Comparison of ENCODE assay signal across 1 fruit fly cellular context in the genomic region with DNA sequence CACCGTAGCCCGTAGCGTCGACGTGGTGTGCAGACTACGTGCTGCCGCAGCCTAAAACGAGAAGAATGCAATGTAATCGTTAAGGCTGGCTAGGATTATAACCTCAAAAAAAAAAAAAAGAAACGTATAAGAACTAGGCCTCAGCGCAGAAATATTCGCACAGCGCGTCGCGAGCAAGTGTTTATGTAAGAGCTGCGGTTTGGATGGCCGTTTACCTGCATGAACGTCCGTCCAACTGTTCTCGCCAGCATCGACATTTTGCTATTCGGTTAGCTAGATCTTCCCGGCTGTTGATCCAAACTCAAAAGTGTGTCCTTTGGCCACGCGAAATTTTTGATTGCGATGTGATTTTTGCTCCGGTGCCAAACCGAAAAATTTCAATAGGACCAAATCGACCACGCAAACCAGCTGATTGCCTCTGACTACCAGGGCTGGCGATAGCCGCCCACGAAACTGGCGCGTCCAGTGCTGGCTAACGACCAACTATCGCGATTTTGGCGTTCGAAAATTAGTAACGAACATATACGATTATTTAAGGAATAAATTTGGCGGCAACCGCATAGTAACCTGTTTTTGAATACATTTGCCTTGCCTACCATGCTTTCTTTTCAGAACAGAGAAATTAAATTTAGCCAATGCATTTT.
A peak's percentile ranks its signal among the peaks of the same experiment; 100 is the strongest.
TF ChIP-seq lines count a peak whose summit lies in the region.

A gene (minus strand): TSS at position 606 of the 644 bp plus-strand sequence.

TF ChIP-seq in whole organism, embryonic, 481 proteins besides CTCF, POLR2A, EP300 and RAD21 (continued from another document and continues in another):
- TF ChIP-seq CG18262 (tag; optimal IDR thresholded peaks at IDR 0.05; lab: Kevin White, UChicago) (no peak), seq (GFP tag; IDR thresholded peaks at IDR 0.05; lab: Robert Waterston, UW) (no peak), pnt (GFP tag; optimal IDR thresholded peaks at IDR 0.05; lab: Kevin White, UChicago) (peak; percentile 33), Hsf (GFP tag; optimal IDR thresholded peaks at IDR 0.05; lab: Kevin White, UChicago) (peak; percentile 71), CG12299 (tag; optimal IDR thresholded peaks at IDR 0.05; lab: Kevin White, UChicago) (no peak), Pdp1 (GFP tag; optimal IDR thresholded peaks at IDR 0.05; lab: Kevin White, UChicago) (peak; percentile 75 to 97), CG7357 (GFP tag; IDR thresholded peaks at IDR 0.05; lab: Robert Waterston, UW) (0 out of 3 replicates have a peak, but pooled peaks have one; percentile 39), CG8944 (GFP tag; optimal IDR thresholded peaks at IDR 0.05; lab: Kevin White, UChicago) (peak; percentile 62), luna (GFP tag; optimal IDR thresholded peaks at IDR 0.05; lab: Kevin White, UChicago) (peak; percentile 53), CG9727 (GFP tag; optimal IDR thresholded peaks at IDR 0.05; lab: Kevin White, UChicago) (no peak), NFAT (GFP tag; IDR thresholded peaks at IDR 0.05; lab: Robert Waterston, UW) (peak; percentile 84; the same call in 1 of the 2 replicates), amos (GFP tag; IDR thresholded peaks at IDR 0.05; lab: Robert Waterston, UW; ENCODE audit: partially characterized antibody) (peak; percentile 98), C15 (GFP tag; IDR thresholded peaks at IDR 0.05; lab: Robert Waterston, UW) (no peak), CG3847 (GFP tag; IDR thresholded peaks at IDR 0.05; lab: Robert Waterston, UW) (peak; percentile 88), Mad (GFP tag; optimal IDR thresholded peaks at IDR 0.05; lab: Kevin White, UChicago) (peak; percentile 68), CG30431 (GFP tag; optimal IDR thresholded peaks at IDR 0.05; lab: Kevin White, UChicago) (no peak), hbn (GFP tag; IDR thresholded peaks at IDR 0.05; lab: Robert Waterston, UW; ENCODE audit: partially characterized antibody) (peak; percentile 97), crc (GFP tag; optimal IDR thresholded peaks at IDR 0.05; lab: Kevin White, UChicago) (peak; percentile 15), CG7786 (GFP tag; optimal IDR thresholded peaks at IDR 0.05; lab: Kevin White, UChicago) (peak; percentile 68), rib (GFP tag; IDR thresholded peaks at IDR 0.05; lab: Robert Waterston, UW) (0 out of 2 replicates have a peak, but pooled peaks have one; percentile 57), ac (GFP tag; optimal IDR thresholded peaks at IDR 0.05; lab: Kevin White, UChicago) (no peak), CG10959 (GFP tag; IDR thresholded peaks at IDR 0.05; lab: Robert Waterston, UW) (peak; percentile 15; the same call in 1 of the 2 replicates), chn (GFP tag; optimal IDR thresholded peaks at IDR 0.05; lab: Kevin White, UChicago) (peak; percentile 74), CG17186 (GFP tag; optimal IDR thresholded peaks at IDR 0.05; lab: Kevin White, UChicago) (peak; percentile 83), CG18476 (GFP tag; optimal IDR thresholded peaks at IDR 0.05; lab: Kevin White, UChicago) (peak; percentile 27), CG3995 (GFP tag; optimal IDR thresholded peaks at IDR 0.05; lab: Kevin White, UChicago) (peak; percentile 74), prd (optimal IDR thresholded peaks at IDR 0.05; lab: Kevin White, UChicago) (no peak), prd (GFP tag; IDR thresholded peaks at IDR 0.05; lab: Robert Waterston, UW) (no peak), maf-S (GFP tag; optimal IDR thresholded peaks at IDR 0.05; lab: Kevin White, UChicago) (peak; percentile 28), Atf6 (GFP tag; IDR thresholded peaks at IDR 0.05; lab: Robert Waterston, UW) (peak; percentile 56), vfl (GFP tag; optimal IDR thresholded peaks at IDR 0.05; lab: Kevin White, UChicago) (peak; percentile 76), lab (GFP tag; optimal IDR thresholded peaks at IDR 0.05; lab: Kevin White, UChicago) (peak; percentile 78), CHES-1-like (GFP tag; optimal IDR thresholded peaks at IDR 0.05; lab: Kevin White, UChicago) (peak; percentile 84), CG17361 (GFP tag; IDR thresholded peaks at IDR 0.05; lab: Robert Waterston, UW) (no peak), fu2 (GFP tag; optimal IDR thresholded peaks at IDR 0.05; lab: Kevin White, UChicago) (peak; percentile 37), Gug (GFP tag; IDR thresholded peaks at IDR 0.05; lab: Robert Waterston, UW) (peak; percentile 80), klu (GFP tag; IDR thresholded peaks at IDR 0.05; lab: Robert Waterston, UW) (peak; percentile 57), CG13296 (GFP tag; optimal IDR thresholded peaks at IDR 0.05; lab: Kevin White, UChicago) (peak; percentile 21), pita (GFP tag; optimal IDR thresholded peaks at IDR 0.05; lab: Kevin White, UChicago) (no peak), CG4617 (GFP tag; optimal IDR thresholded peaks at IDR 0.05; lab: Kevin White, UChicago; ENCODE audit: borderline replicate concordance) (peak; percentile 64), HLH54F (GFP tag; optimal IDR thresholded peaks at IDR 0.05; lab: Kevin White, UChicago) (peak; percentile 70), tx (GFP tag; optimal IDR thresholded peaks at IDR 0.05; lab: Kevin White, UChicago) (peak; percentile 45), Mes4 (GFP tag; optimal IDR thresholded peaks at IDR 0.05; lab: Kevin White, UChicago) (peak; percentile 15), CG4424 (GFP tag; optimal IDR thresholded peaks at IDR 0.05; lab: Kevin White, UChicago) (peak; percentile 53), odd (GFP tag; optimal IDR thresholded peaks at IDR 0.05; lab: Kevin White, UChicago) (no peak), CG7963 (GFP tag; IDR thresholded peaks at IDR 0.05; lab: Robert Waterston, UW; ENCODE audit: partially characterized antibody) (peak; percentile 95), ftz-f1 (GFP tag; optimal IDR thresholded peaks at IDR 0.05; lab: Kevin White, UChicago) (peak; percentile 72), Xbp1 (GFP tag; optimal IDR thresholded peaks at IDR 0.05; lab: Kevin White, UChicago) (peak; percentile 76), bigmax (GFP tag; optimal IDR thresholded peaks at IDR 0.05; lab: Kevin White, UChicago) (peak; percentile 39), zfh2 (GFP tag; optimal IDR thresholded peaks at IDR 0.05; lab: Kevin White, UChicago) (peak; percentile 81), CG10565 (GFP tag; optimal IDR thresholded peaks at IDR 0.05; lab: Kevin White, UChicago) (no peak), kay (GFP tag; optimal IDR thresholded peaks at IDR 0.05; lab: Kevin White, UChicago) (peak; percentile 20), Nf-YA (GFP tag; IDR thresholded peaks at IDR 0.05; lab: Robert Waterston, UW) (0 out of 2 replicates have a peak, but pooled peaks have one; percentile 22), Dfd (GFP tag; optimal IDR thresholded peaks at IDR 0.05; lab: Kevin White, UChicago) (no peak), CG4730 (GFP tag; IDR thresholded peaks at IDR 0.05; lab: Robert Waterston, UW) (no peak), Scr (GFP tag; IDR thresholded peaks at IDR 0.05; lab: Robert Waterston, UW; ENCODE audit: partially characterized antibody) (peak; percentile 93), kah (GFP tag; optimal IDR thresholded peaks at IDR 0.05; lab: Kevin White, UChicago) (peak; percentile 28), CG15696 (tag; optimal IDR thresholded peaks at IDR 0.05; lab: Kevin White, UChicago) (no peak), CG12942 (GFP tag; optimal IDR thresholded peaks at IDR 0.05; lab: Kevin White, UChicago) (peak; percentile 44), CG32772 (GFP tag; IDR thresholded peaks at IDR 0.05; lab: Robert Waterston, UW) (peak; percentile 54; the same call in 1 of the 2 replicates), jigr1 (GFP tag; IDR thresholded peaks at IDR 0.05; lab: Robert Waterston, UW) (no peak; the same call in 2 of the 3 replicates), nerfin-1 (tag; optimal IDR thresholded peaks at IDR 0.05; lab: Kevin White, UChicago) (no peak), zen (tag; optimal IDR thresholded peaks at IDR 0.05; lab: Kevin White, UChicago) (peak; percentile 53), eyg (GFP tag; optimal IDR thresholded peaks at IDR 0.05; lab: Kevin White, UChicago) (peak; percentile 37), CG9797 (GFP tag; optimal IDR thresholded peaks at IDR 0.05; lab: Kevin White, UChicago) (peak; percentile 70), CG3407 (GFP tag; optimal IDR thresholded peaks at IDR 0.05; lab: Kevin White, UChicago) (peak; percentile 26), dm (GFP tag; optimal IDR thresholded peaks at IDR 0.05; lab: Kevin White, UChicago) (peak; percentile 65), CG31441 (GFP tag; IDR thresholded peaks at IDR 0.05; lab: Robert Waterston, UW) (no peak), CG4820 (GFP tag; optimal IDR thresholded peaks at IDR 0.05; lab: Kevin White, UChicago) (peak; percentile 48), zfh1 (GFP tag; IDR thresholded peaks at IDR 0.05; lab: Robert Waterston, UW) (peak; percentile 69; the same call in 2 of the 3 replicates), CG33557 (GFP tag; optimal IDR thresholded peaks at IDR 0.05; lab: Kevin White, UChicago) (peak; percentile 15), NC2α (GFP tag; optimal IDR thresholded peaks at IDR 0.05; lab: Kevin White, UChicago) (peak; percentile 24), CG16779 (GFP tag; IDR thresholded peaks at IDR 0.05; lab: Robert Waterston, UW) (peak; percentile 62; the same call in 1 of the 2 replicates), bbx (GFP tag; IDR thresholded peaks at IDR 0.05; lab: Robert Waterston, UW; ENCODE audit: partially characterized antibody) (peak; percentile 98), Dp (GFP tag; optimal IDR thresholded peaks at IDR 0.05; lab: Kevin White, UChicago) (peak; percentile 88), Side (GFP tag; optimal IDR thresholded peaks at IDR 0.05; lab: Kevin White, UChicago) (peak; percentile 54), row (GFP tag; IDR thresholded peaks at IDR 0.05; lab: Robert Waterston, UW) (peak; percentile 94), pho (GFP tag; optimal IDR thresholded peaks at IDR 0.05; lab: Kevin White, UChicago) (peak; percentile 56), B-H2 (GFP tag; optimal IDR thresholded peaks at IDR 0.05; lab: Kevin White, UChicago) (peak; percentile 87), stwl (tag; optimal IDR thresholded peaks at IDR 0.05; lab: Kevin White, UChicago) (peak; percentile 86), CG7372 (GFP tag; IDR thresholded peaks at IDR 0.05; lab: Robert Waterston, UW) (peak; percentile 58), inv (GFP tag; IDR thresholded peaks at IDR 0.05; lab: Robert Waterston, UW; ENCODE audit: partially characterized antibody) (peak; percentile 93), fd3F (GFP tag; optimal IDR thresholded peaks at IDR 0.05; lab: Kevin White, UChicago) (peak; percentile 26), Bdp1 (GFP tag; optimal IDR thresholded peaks at IDR 0.05; lab: Kevin White, UChicago) (peak; percentile 54), nerfin-2 (GFP tag; IDR thresholded peaks at IDR 0.05; lab: Robert Waterston, UW; ENCODE audit: partially characterized antibody) (peak; percentile 72), CG11696 (GFP tag; IDR thresholded peaks at IDR 0.05; lab: Robert Waterston, UW) (no peak), hkb (optimal IDR thresholded peaks at IDR 0.05; lab: Kevin White, UChicago) (peak; percentile 13), hkb (GFP tag; IDR thresholded peaks at IDR 0.05; lab: Robert Waterston, UW) (peak; percentile 43), unc-4 (GFP tag; IDR thresholded peaks at IDR 0.05; lab: Robert Waterston, UW; ENCODE audit: partially characterized antibody) (peak; percentile 97), crp (GFP tag; optimal IDR thresholded peaks at IDR 0.05; lab: Kevin White, UChicago) (peak; percentile 75 to 98), nau (GFP tag; optimal IDR thresholded peaks at IDR 0.05; lab: Kevin White, UChicago) (no peak), Opbp (GFP tag; IDR thresholded peaks at IDR 0.05; lab: Robert Waterston, UW; ENCODE audit: partially characterized antibody) (peak; percentile 97), slp2 (GFP tag; optimal IDR thresholded peaks at IDR 0.05; lab: Kevin White, UChicago) (peak; percentile 18), CG17912 (GFP tag; optimal IDR thresholded peaks at IDR 0.05; lab: Kevin White, UChicago) (peak; percentile 59), pros (GFP tag; optimal IDR thresholded peaks at IDR 0.05; lab: Kevin White, UChicago) (no peak), CoRest (tag; optimal IDR thresholded peaks at IDR 0.05; lab: Kevin White, UChicago) (peak; percentile 61), gfzf (GFP tag; optimal IDR thresholded peaks at IDR 0.05; lab: Kevin White, UChicago) (peak; percentile 54), CG11093 (GFP tag; IDR thresholded peaks at IDR 0.05; lab: Robert Waterston, UW) (peak; percentile 38; the same call in 1 of the 3 replicates), CG6272 (GFP tag; IDR thresholded peaks at IDR 0.05; lab: Robert Waterston, UW) (no peak), disco-r (GFP tag; optimal IDR thresholded peaks at IDR 0.05; lab: Kevin White, UChicago) (peak; percentile 6), phol (tag; optimal IDR thresholded peaks at IDR 0.05; lab: Kevin White, UChicago) (peak; percentile 60), bab2 (GFP tag; optimal IDR thresholded peaks at IDR 0.05; lab: Kevin White, UChicago) (peak; percentile 35), HLH4C (GFP tag; IDR thresholded peaks at IDR 0.05; lab: Robert Waterston, UW; ENCODE audit: partially characterized antibody) (peak; percentile 84), ERR (GFP tag; optimal IDR thresholded peaks at IDR 0.05; lab: Kevin White, UChicago) (peak; percentile 30), CG14050 (GFP tag; IDR thresholded peaks at IDR 0.05; lab: Robert Waterston, UW) (peak; percentile 48; the same call in 2 of the 3 replicates), CG2712 (tag; optimal IDR thresholded peaks at IDR 0.05; lab: Kevin White, UChicago) (peak; percentile 62), CG4282 (GFP tag; optimal IDR thresholded peaks at IDR 0.05; lab: Kevin White, UChicago) (peak; percentile 26), CG11247 (GFP tag; IDR thresholded peaks at IDR 0.05; lab: Robert Waterston, UW) (peak; percentile 74; the same call in 1 of the 2 replicates), CG2129 (GFP tag; IDR thresholded peaks at IDR 0.05; lab: Robert Waterston, UW; ENCODE audit: partially characterized antibody) (peak; percentile 92), nom (GFP tag; optimal IDR thresholded peaks at IDR 0.05; lab: Kevin White, UChicago) (peak; percentile 58), CG12391 (tag; optimal IDR thresholded peaks at IDR 0.05; lab: Kevin White, UChicago) (peak; percentile 64), CG11723 (GFP tag; optimal IDR thresholded peaks at IDR 0.05; lab: Kevin White, UChicago) (no peak), crol (GFP tag; IDR thresholded peaks at IDR 0.05; lab: Robert Waterston, UW) (no peak), Chrac-16 (GFP tag; optimal IDR thresholded peaks at IDR 0.05; lab: Kevin White, UChicago) (peak; percentile 69), CG16815 (GFP tag; optimal IDR thresholded peaks at IDR 0.05; lab: Kevin White, UChicago) (peak; percentile 12), croc (GFP tag; conservative IDR thresholded peaks at IDR 0.05; lab: Robert Waterston, UW) (peak; percentile 30; the same call in 1 of the 3 replicates), HHEX (GFP tag; optimal IDR thresholded peaks at IDR 0.05; lab: Kevin White, UChicago) (no peak), ato (GFP tag; IDR thresholded peaks at IDR 0.05; lab: Robert Waterston, UW; ENCODE audit: partially characterized antibody) (peak; percentile 88), Bteb2 (GFP tag; optimal IDR thresholded peaks at IDR 0.05; lab: Kevin White, UChicago) (peak; percentile 44)
